Fruit fly (Drosophila melanogaster): ENCODE measurements around the gene CG1812.
A peak's percentile ranks its signal among the peaks of the same experiment; 100 is the strongest.

The CG1812 gene

DNA sequence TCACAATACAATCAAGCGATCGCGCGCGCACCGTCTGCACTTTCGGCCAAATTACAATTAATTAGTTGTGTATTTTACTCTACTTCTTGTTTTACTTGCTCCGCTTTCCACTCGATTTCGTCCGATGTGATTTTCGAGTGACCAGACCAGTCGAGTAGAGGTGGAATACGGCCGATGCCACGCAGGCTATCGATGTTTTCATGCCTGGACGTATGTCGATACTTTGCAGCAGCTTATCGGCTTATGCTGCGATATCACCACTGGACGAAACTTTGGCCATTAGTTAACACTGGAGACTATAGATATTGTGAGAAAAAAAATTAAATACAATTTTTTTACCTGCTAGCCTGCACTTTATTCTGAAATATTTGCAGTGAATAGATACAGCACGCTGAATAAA lies 804 bp upstream of the CG1812 start, which contains the start of gene RhoGAP19D (continued):
- peak; percentile 4 for TF ChIP-seq fd3F (GFP tag; optimal IDR thresholded peaks at IDR 0.05)
- TF ChIP-seq Chrac-16 (GFP tag; optimal IDR thresholded peaks at IDR 0.05), result peak; percentile 49
- TF ChIP-seq esg (GFP tag; conservative IDR thresholded peaks at IDR 0.05), result no peak
- TF ChIP-seq CG7556 (GFP tag; optimal IDR thresholded peaks at IDR 0.05), result no peak
- TF ChIP-seq pan (optimal IDR thresholded peaks at IDR 0.05), result no peak
- peak in 1 of 2 experiments; percentile 57 for TF ChIP-seq pan (GFP tag; optimal IDR thresholded peaks at IDR 0.05 in 1 of 2, IDR thresholded peaks at IDR 0.05 in 1 of 2)
- TF ChIP-seq dimm (GFP tag; IDR thresholded peaks at IDR 0.05), result no peak
- no peak for TF ChIP-seq Nf-YB (GFP tag; optimal IDR thresholded peaks at IDR 0.05)
- peak; percentile 32 for TF ChIP-seq CG7928 (GFP tag; optimal IDR thresholded peaks at IDR 0.05)
- peak; percentile 98 for TF ChIP-seq Dref (GFP tag; IDR thresholded peaks at IDR 0.05)
- TF ChIP-seq Dip2 (GFP tag; IDR thresholded peaks at IDR 0.05), result no peak
- no peak for TF ChIP-seq tap (tag; optimal IDR thresholded peaks at IDR 0.05)
- TF ChIP-seq Fer3 (tag; optimal IDR thresholded peaks at IDR 0.05), result peak; percentile 26
- TF ChIP-seq ttk (GFP tag; IDR thresholded peaks at IDR 0.05), result no peak
- TF ChIP-seq CG18764 (GFP tag; optimal IDR thresholded peaks at IDR 0.05), result peak; percentile 52
- no peak for TF ChIP-seq sima (GFP tag; optimal IDR thresholded peaks at IDR 0.05)
- TF ChIP-seq CG3838 (GFP tag; optimal IDR thresholded peaks at IDR 0.05), result no peak
- TF ChIP-seq Hmx (GFP tag; optimal IDR thresholded peaks at IDR 0.05), result no peak
- TF ChIP-seq sr (GFP tag; IDR thresholded peaks at IDR 0.05), result no peak
- TF ChIP-seq CG15011 (GFP tag; optimal IDR thresholded peaks at IDR 0.05), result no peak
- TF ChIP-seq shn (GFP tag; optimal IDR thresholded peaks at IDR 0.05), result peak; percentile 67
- no peak for TF ChIP-seq CG4730 (GFP tag; IDR thresholded peaks at IDR 0.05)
- TF ChIP-seq CG17612 (GFP tag; IDR thresholded peaks at IDR 0.05), result peak; percentile 23; the same call in 1 of the 2 replicates
- TF ChIP-seq CG12219 (GFP tag; optimal IDR thresholded peaks at IDR 0.05), result no peak
- TF ChIP-seq Dbx (GFP tag; IDR thresholded peaks at IDR 0.05), result peak; percentile 88
- peak; percentile 81 for TF ChIP-seq zfh2 (GFP tag; optimal IDR thresholded peaks at IDR 0.05)
- peak; percentile 19 for TF ChIP-seq CG2712 (tag; optimal IDR thresholded peaks at IDR 0.05)
- peak; percentile 43 for TF ChIP-seq Side (GFP tag; optimal IDR thresholded peaks at IDR 0.05)
- TF ChIP-seq dysf (GFP tag; IDR thresholded peaks at IDR 0.05), result peak; percentile 50
- TF ChIP-seq ERR (GFP tag; optimal IDR thresholded peaks at IDR 0.05), result peak; percentile 64
- peak; percentile 27; the same call in 1 of the 2 replicates for TF ChIP-seq stc (GFP tag; IDR thresholded peaks at IDR 0.05)
- peak; percentile 98 for TF ChIP-seq amos (GFP tag; IDR thresholded peaks at IDR 0.05; ENCODE audit: partially characterized antibody)
- peak; percentile 54 for TF ChIP-seq jumu (GFP tag; optimal IDR thresholded peaks at IDR 0.05)
- peak; percentile 76 for TF ChIP-seq pho (GFP tag; optimal IDR thresholded peaks at IDR 0.05)
- TF ChIP-seq CG4854 (GFP tag; optimal IDR thresholded peaks at IDR 0.05), result peak; percentile 40
- peak; percentile 28 for TF ChIP-seq CG5245 (GFP tag; optimal IDR thresholded peaks at IDR 0.05)
- peak; percentile 79 for TF ChIP-seq Antp (GFP tag; optimal IDR thresholded peaks at IDR 0.05)
- peak; percentile 40 for TF ChIP-seq CG1647 (GFP tag; optimal IDR thresholded peaks at IDR 0.05)
- peak; percentile 92 for TF ChIP-seq Scr (GFP tag; IDR thresholded peaks at IDR 0.05; ENCODE audit: partially characterized antibody)
- no peak for TF ChIP-seq Doc2 (GFP tag; IDR thresholded peaks at IDR 0.05)
- no peak for TF ChIP-seq CG13775 (GFP tag; optimal IDR thresholded peaks at IDR 0.05)
- no peak for TF ChIP-seq so (GFP tag; IDR thresholded peaks at IDR 0.05)
- peak; percentile 64 for TF ChIP-seq luna (GFP tag; optimal IDR thresholded peaks at IDR 0.05)
- peak; percentile 47; the same call in 1 of the 2 replicates for TF ChIP-seq GATAe (GFP tag; conservative IDR thresholded peaks at IDR 0.05)
- TF ChIP-seq CG6254 (GFP tag; optimal IDR thresholded peaks at IDR 0.05), result no peak
- TF ChIP-seq PHDP (tag; optimal IDR thresholded peaks at IDR 0.05), result peak; percentile 5
- no peak for TF ChIP-seq CG11695 (GFP tag; IDR thresholded peaks at IDR 0.05)
- no peak for TF ChIP-seq CG4360 (GFP tag; IDR thresholded peaks at IDR 0.05)
- peak; percentile 79 for TF ChIP-seq sna (GFP tag; IDR thresholded peaks at IDR 0.05; ENCODE audit: partially characterized antibody)
- peak; percentile 14; the same call in 1 of the 2 replicates for TF ChIP-seq CG10959 (GFP tag; IDR thresholded peaks at IDR 0.05)
- peak; percentile 81 for TF ChIP-seq CG2120 (GFP tag; optimal IDR thresholded peaks at IDR 0.05)
- peak; percentile 20 for TF ChIP-seq slp2 (GFP tag; optimal IDR thresholded peaks at IDR 0.05)
- TF ChIP-seq Bdp1 (GFP tag; optimal IDR thresholded peaks at IDR 0.05), result peak; percentile 17
